Worm (Caenorhabditis elegans): ENCODE measurements around the gene gcc-1.
A peak's percentile ranks its signal among the peaks of the same experiment; 100 is the strongest.

The gcc-1 gene

ce11 chrX:3111687-3112086 is 48.1 kb upstream of the gcc-1 start (continued):
- TF ChIP-seq snpc-1.1 (tag; optimal IDR thresholded peaks at IDR 0.05; ENCODE audit: insufficient read depth) = no peak
- TF ChIP-seq rpc-1 (optimal IDR thresholded peaks at IDR 0.05) = no peak
- TF ChIP-seq rpc-1 (tag; optimal IDR thresholded peaks at IDR 0.05) = no peak
- TF ChIP-seq bed-2 (GFP tag; IDR thresholded peaks at IDR 0.05) = no peak
- peak; percentile 49; the same call in 1 of the 2 replicates for TF ChIP-seq Y53G8AR.9 (GFP tag; conservative IDR thresholded peaks at IDR 0.05)
- TF ChIP-seq tlf-1 (GFP tag; optimal IDR thresholded peaks at IDR 0.05) = peak; percentile 55
- 0 out of 2 replicates have a peak, but pooled peaks have one; percentile 9 for TF ChIP-seq Y56A3A.18 (GFP tag; IDR thresholded peaks at IDR 0.05)
- no peak for TF ChIP-seq Y53F4B.3 (GFP tag; IDR thresholded peaks at IDR 0.05)
- TF ChIP-seq madf-3 (GFP tag; IDR thresholded peaks at IDR 0.05) = peak; percentile 69; the same call in 1 of the 2 replicates
- TF ChIP-seq lir-1 (GFP tag; conservative IDR thresholded peaks at IDR 0.05) = no peak
- no peak for TF ChIP-seq B0019.2 (GFP tag; conservative IDR thresholded peaks at IDR 0.05)

- TF ChIP-seq hmg-20 (GFP tag; IDR thresholded peaks at IDR 0.05) (0 out of 2 replicates have a peak, but pooled peaks have one; percentile 9), madf-3 (GFP tag; IDR thresholded peaks at IDR 0.05) (0 out of 2 replicates have a peak, but pooled peaks have one; percentile 53), madf-6 (GFP tag; IDR thresholded peaks at IDR 0.05) (peak; percentile 27; the same call in 1 of the 2 replicates), C06A6.2 (GFP tag; conservative IDR thresholded peaks at IDR 0.05) (0 out of 2 replicates have a peak, but pooled peaks have one; percentile 20), nhr-120 (GFP tag; IDR thresholded peaks at IDR 0.05) (0 out of 2 replicates have a peak, but pooled peaks have one; percentile 65), aptf-3 (GFP tag; IDR thresholded peaks at IDR 0.05) (0 out of 2 replicates have a peak, but pooled peaks have one; percentile 64), hsf-1 (GFP tag; IDR thresholded peaks at IDR 0.05) (0 out of 2 replicates have a peak, but pooled peaks have one; percentile 9), mcd-1 (GFP tag; IDR thresholded peaks at IDR 0.05) (peak; percentile 45), pbrm-1 (GFP tag; IDR thresholded peaks at IDR 0.05) (peak; percentile 16; the same call in 1 of the 2 replicates), cebp-2 (GFP tag; IDR thresholded peaks at IDR 0.05) (0 out of 2 replicates have a peak, but pooled peaks have one; percentile 27), Y53G8AR.9 (GFP tag; conservative IDR thresholded peaks at IDR 0.05) (0 out of 2 replicates have a peak, but pooled peaks have one; percentile 64)
Observed at ce11 chrX:3112278-3112677, 47.5 kb upstream of the gcc-1 start.

- TF ChIP-seq tlf-1 (GFP tag; optimal IDR thresholded peaks at IDR 0.05) (peak; percentile 3), Y56A3A.18 (GFP tag; IDR thresholded peaks at IDR 0.05) (peak; percentile 59; the same call in 1 of the 2 replicates), Y53G8AR.9 (GFP tag; conservative IDR thresholded peaks at IDR 0.05) (peak; percentile 60), mcd-1 (GFP tag; IDR thresholded peaks at IDR 0.05) (0 out of 2 replicates have a peak, but pooled peaks have one; percentile 9), madf-3 (GFP tag; IDR thresholded peaks at IDR 0.05) (0 out of 2 replicates have a peak, but pooled peaks have one; percentile 13), ztf-18 (tag; optimal IDR thresholded peaks at IDR 0.05) (no peak), tbp1 (GFP tag; optimal IDR thresholded peaks at IDR 0.05) (peak; percentile 28), cebp-1 (GFP tag; IDR thresholded peaks at IDR 0.05) (peak; percentile 40; the same call in 1 of the 2 replicates), cebp-1 (tag; optimal IDR thresholded peaks at IDR 0.05) (peak; percentile 45), nfyb-1 (GFP tag; IDR thresholded peaks at IDR 0.05) (peak; percentile 31; the same call in 1 of the 2 replicates), ZK185.1 (tag; optimal IDR thresholded peaks at IDR 0.05; ENCODE audit: poor library complexity, severe bottlenecking) (peak; percentile 15), athp-1 (tag; optimal IDR thresholded peaks at IDR 0.05) (no peak), lsy-27 (tag; optimal IDR thresholded peaks at IDR 0.05; ENCODE audit: borderline replicate concordance, insufficient read depth) (no peak), ztf-6 (GFP tag; IDR thresholded peaks at IDR 0.05) (0 out of 2 replicates have a peak, but pooled peaks have one; percentile 16), lin-26 (GFP tag; IDR thresholded peaks at IDR 0.05) (peak; percentile 61; the same call in 1 of the 2 replicates), ama-1 (optimal IDR thresholded peaks at IDR 0.05) (peak; percentile 71), ama-1 (GFP tag; optimal IDR thresholded peaks at IDR 0.05) (no peak), T26A5.8 (tag; optimal IDR thresholded peaks at IDR 0.05) (no peak), K11D2.4 (GFP tag; IDR thresholded peaks at IDR 0.05) (0 out of 2 replicates have a peak, but pooled peaks have one; percentile 49), dox-1 (GFP tag; IDR thresholded peaks at IDR 0.05) (0 out of 2 replicates have a peak, but pooled peaks have one; percentile 11), lag-1 (GFP tag; IDR thresholded peaks at IDR 0.05) (0 out of 2 replicates have a peak, but pooled peaks have one; percentile 6), bed-2 (GFP tag; IDR thresholded peaks at IDR 0.05) (no peak), C06A6.2 (GFP tag; conservative IDR thresholded peaks at IDR 0.05) (no peak), hlh-12 (tag; optimal IDR thresholded peaks at IDR 0.05) (no peak), ekl-4 (GFP tag; IDR thresholded peaks at IDR 0.05) (0 out of 2 replicates have a peak, but pooled peaks have one; percentile 16), egrh-3 (GFP tag; IDR thresholded peaks at IDR 0.05) (no peak), repo-1 (tag; optimal IDR thresholded peaks at IDR 0.05) (peak; percentile 57), nhr-80 (tag; optimal IDR thresholded peaks at IDR 0.05) (no peak), ztf-26 (tag; optimal IDR thresholded peaks at IDR 0.05) (peak; percentile 14), F37B4.10 (GFP tag; IDR thresholded peaks at IDR 0.05) (0 out of 2 replicates have a peak, but pooled peaks have one; percentile 20)
Observed at ce11 chrX:3112946-3113427, 46.8 kb upstream of the gcc-1 start, which contains the start of gene gpd-3. TSS of gene gpd-3 (minus strand) at chrX:3113341.
